Worm (Caenorhabditis elegans): ENCODE measurements around the gene C33D9.13.

Gene C33D9.13

DNA sequence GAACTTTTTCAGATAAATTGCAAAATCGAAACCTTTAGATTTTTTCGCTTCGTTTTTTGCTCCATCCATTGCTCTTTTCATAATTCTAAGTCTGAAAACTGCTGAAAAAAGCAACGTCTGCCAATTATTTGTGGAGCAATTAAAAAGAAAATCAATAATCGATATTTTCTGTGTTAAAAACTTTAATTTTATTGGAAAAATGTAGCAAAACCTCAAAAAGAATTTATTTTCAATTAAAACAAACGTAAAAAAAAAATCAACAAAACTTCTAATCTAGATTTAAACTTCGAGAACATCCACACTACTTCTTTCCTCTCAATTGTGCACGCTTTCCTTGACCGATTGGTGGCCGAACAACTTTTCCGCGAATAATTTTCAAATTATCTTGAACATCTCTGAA, 45.8 kb downstream of the C33D9.13 start, which contains the start of gene F21D5.5:
TSS of gene F21D5.5 (minus strand) at position 101 of the 400 bp plus-strand sequence.
- TF ChIP-seq ztf-11 (tag; optimal IDR thresholded peaks at IDR 0.05) (no peak), elt-1 (tag; optimal IDR thresholded peaks at IDR 0.05) (no peak), ceh-82 (tag; optimal IDR thresholded peaks at IDR 0.05) (no peak), nhr-28 (tag; optimal IDR thresholded peaks at IDR 0.05) (no peak), lsy-12 (tag; optimal IDR thresholded peaks at IDR 0.05) (no peak), ceh-9 (tag; optimal IDR thresholded peaks at IDR 0.05) (no peak), egl-27 (tag; optimal IDR thresholded peaks at IDR 0.05) (no peak), egl-5 (tag; optimal IDR thresholded peaks at IDR 0.05) (no peak), daf-12 (tag; optimal IDR thresholded peaks at IDR 0.05) (no peak), ceh-16 (tag; optimal IDR thresholded peaks at IDR 0.05) (no peak), mdl-1 (tag; optimal IDR thresholded peaks at IDR 0.05) (no peak), snpc-4 (tag; optimal IDR thresholded peaks at IDR 0.05) (no peak)

DNA sequence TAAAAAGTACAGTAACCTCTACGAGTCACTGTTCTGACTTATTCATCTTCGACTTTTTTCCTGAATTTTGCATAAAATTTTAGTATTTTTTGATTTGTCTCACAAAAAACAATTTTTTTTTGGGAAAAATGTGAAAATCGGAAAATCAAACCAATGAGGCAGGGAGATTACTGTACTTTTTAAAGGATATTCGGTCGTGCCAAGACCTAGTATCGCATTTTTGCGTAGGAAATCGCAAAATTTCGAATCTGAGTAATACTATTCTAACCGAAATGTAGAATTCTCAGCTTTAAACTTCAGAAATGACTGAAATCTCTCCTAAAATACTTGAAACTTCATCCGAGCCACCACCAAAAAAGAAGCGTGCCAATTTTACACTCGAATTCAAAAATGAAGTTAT, 47.3 kb downstream of the C33D9.13 start, which contains the start of gene F21D5.4:
TSS of gene F21D5.4 (plus strand) at position 301 of the 400 bp plus-strand sequence.
- no peak for TF ChIP-seq aly-2 (tag; optimal IDR thresholded peaks at IDR 0.05)
- no peak for TF ChIP-seq hmg-11 (tag; optimal IDR thresholded peaks at IDR 0.05)
- TF ChIP-seq ama-1 (optimal IDR thresholded peaks at IDR 0.05): no peak
- no peak for TF ChIP-seq ztf-4 (tag; optimal IDR thresholded peaks at IDR 0.05)
- TF ChIP-seq unc-39 (tag; optimal IDR thresholded peaks at IDR 0.05): no peak
- TF ChIP-seq nhr-76 (tag; optimal IDR thresholded peaks at IDR 0.05): no peak

DNA sequence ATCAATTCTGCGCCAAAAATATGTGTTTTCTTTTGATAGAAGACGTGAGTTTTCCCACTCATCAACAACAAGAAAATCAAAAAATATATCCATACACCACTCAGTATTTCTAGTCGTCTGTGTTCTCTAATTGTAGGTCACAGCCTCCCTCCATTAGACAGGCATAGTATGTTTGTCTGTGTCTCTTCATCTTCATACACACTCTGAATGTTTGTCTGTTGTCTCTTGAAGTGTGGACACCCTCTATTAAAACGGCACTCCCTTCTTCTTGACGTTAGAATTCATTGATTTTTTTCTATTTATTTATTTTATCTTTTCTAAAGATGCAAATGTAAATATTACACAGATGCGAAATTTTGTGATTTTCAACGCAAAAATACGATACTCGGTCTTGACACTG, 47.7 kb downstream of the C33D9.13 start:
- peak; percentile 35 for TF ChIP-seq nfya-1 (tag; optimal IDR thresholded peaks at IDR 0.05; ENCODE audit: insufficient read depth)
- TF ChIP-seq nhr-76 (tag; optimal IDR thresholded peaks at IDR 0.05): no peak
- TF ChIP-seq eor-1 (tag; optimal IDR thresholded peaks at IDR 0.05): no peak
- TF ChIP-seq snpc-4 (tag; optimal IDR thresholded peaks at IDR 0.05): no peak
- TF ChIP-seq nhr-25 (tag; optimal IDR thresholded peaks at IDR 0.05): no peak
- TF ChIP-seq egl-5 (tag; optimal IDR thresholded peaks at IDR 0.05): no peak
- peak; percentile 52 for TF ChIP-seq nhr-23 (tag; optimal IDR thresholded peaks at IDR 0.05)
- TF ChIP-seq nhr-11 (tag; optimal IDR thresholded peaks at IDR 0.05): no peak
- no peak for TF ChIP-seq ZK546.5 (tag; optimal IDR thresholded peaks at IDR 0.05)
- no peak for TF ChIP-seq egl-27 (tag; optimal IDR thresholded peaks at IDR 0.05)
- no peak for TF ChIP-seq lin-39 (tag; optimal IDR thresholded peaks at IDR 0.05)
- TF ChIP-seq ceh-16 (tag; optimal IDR thresholded peaks at IDR 0.05): no peak
- TF ChIP-seq lsy-12 (tag; optimal IDR thresholded peaks at IDR 0.05): no peak
- no peak for TF ChIP-seq nhr-237 (tag; optimal IDR thresholded peaks at IDR 0.05)
- no peak for TF ChIP-seq mml-1 (tag; optimal IDR thresholded peaks at IDR 0.05)
- no peak for TF ChIP-seq nhr-43 (tag; optimal IDR thresholded peaks at IDR 0.05; ENCODE audit: poor library complexity, severe bottlenecking)
- TF ChIP-seq daf-12 (tag; optimal IDR thresholded peaks at IDR 0.05): no peak
- TF ChIP-seq zag-1 (tag; optimal IDR thresholded peaks at IDR 0.05): no peak
- TF ChIP-seq unc-62 (GFP tag; optimal IDR thresholded peaks at IDR 0.05): no peak
- TF ChIP-seq pha-4 (tag; optimal IDR thresholded peaks at IDR 0.05): peak; percentile 51
- no peak for TF ChIP-seq ztf-4 (tag; optimal IDR thresholded peaks at IDR 0.05)
- no peak for TF ChIP-seq skn-1 (tag; optimal IDR thresholded peaks at IDR 0.05)
